Fruit fly (Drosophila melanogaster): ENCODE results near the gene CG42613.

CG42613 gene

DNA sequence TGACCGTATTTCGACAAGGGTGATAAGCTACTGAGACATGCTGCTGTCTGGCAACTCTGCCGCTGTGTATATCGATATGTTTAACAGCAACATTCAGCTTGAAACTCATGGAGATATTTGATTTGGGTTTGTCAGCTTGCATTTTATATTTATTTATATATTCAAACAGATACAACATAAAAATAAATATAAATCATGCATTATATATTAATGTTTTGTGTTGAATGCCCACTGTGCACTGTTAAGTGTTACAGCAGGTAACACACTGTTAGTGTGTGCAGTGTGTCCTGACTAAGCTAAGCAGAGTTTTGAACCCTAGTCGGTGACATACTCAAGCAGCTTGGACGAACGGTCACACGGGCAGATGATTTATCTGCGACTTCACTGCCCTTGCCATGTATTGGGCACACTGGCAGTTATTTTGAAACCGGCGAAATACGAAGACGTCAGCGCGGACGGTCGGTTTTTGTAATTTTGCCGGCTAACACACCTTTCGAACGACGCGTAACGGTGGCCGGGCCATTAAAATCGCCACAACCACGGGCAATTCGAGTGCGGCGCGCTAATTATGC, 54.7 kb downstream of the CG42613 start, which contains the start of the genes snRNP-U1-C and gukh (continued):
- peak; percentile 84 for TF ChIP-seq Adf1 (GFP tag; IDR thresholded peaks at IDR 0.05)
- TF ChIP-seq sens-2 (GFP tag; IDR thresholded peaks at IDR 0.05) = peak; percentile 84
- no peak for TF ChIP-seq pan (optimal IDR thresholded peaks at IDR 0.05)
- TF ChIP-seq pan (GFP tag; optimal IDR thresholded peaks at IDR 0.05 in 1 of 2, IDR thresholded peaks at IDR 0.05 in 1 of 2) = peak in 1 of 2 experiments; percentile 86
- TF ChIP-seq CG14050 (GFP tag; IDR thresholded peaks at IDR 0.05) = peak; percentile 70
- peak; percentile 26 for TF ChIP-seq ems (GFP tag; optimal IDR thresholded peaks at IDR 0.05)
- peak; percentile 25 for TF ChIP-seq CG4854 (GFP tag; optimal IDR thresholded peaks at IDR 0.05)
- TF ChIP-seq Fer3 (tag; optimal IDR thresholded peaks at IDR 0.05) = peak; percentile 86
- peak; percentile 83 for TF ChIP-seq CG12942 (GFP tag; optimal IDR thresholded peaks at IDR 0.05)
- peak; percentile 8 for TF ChIP-seq CG6813 (GFP tag; optimal IDR thresholded peaks at IDR 0.05)
- peak; percentile 69; the same call in 1 of the 3 replicates for TF ChIP-seq CG2199 (GFP tag; IDR thresholded peaks at IDR 0.05)
- peak; percentile 67; the same call in 1 of the 3 replicates for TF ChIP-seq CG11093 (GFP tag; IDR thresholded peaks at IDR 0.05)
- TF ChIP-seq Ptx1 (GFP tag; IDR thresholded peaks at IDR 0.05) = peak; percentile 85
- TF ChIP-seq D19A (tag; optimal IDR thresholded peaks at IDR 0.05) = peak; percentile 57
- peak; percentile 94 for TF ChIP-seq CG32532 (GFP tag; IDR thresholded peaks at IDR 0.05)
- TF ChIP-seq CG4730 (GFP tag; IDR thresholded peaks at IDR 0.05) = peak; percentile 73; the same call in 1 of the 2 replicates
- TF ChIP-seq sqz (GFP tag; optimal IDR thresholded peaks at IDR 0.05) = peak; percentile 45
- TF ChIP-seq zfh1 (GFP tag; IDR thresholded peaks at IDR 0.05) = peak; percentile 87
- peak; percentile 70 for TF ChIP-seq CG4404 (GFP tag; IDR thresholded peaks at IDR 0.05)
- TF ChIP-seq CG8478 (optimal IDR thresholded peaks at IDR 0.05) = no peak
- TF ChIP-seq abd-A (tag; optimal IDR thresholded peaks at IDR 0.05) = peak; percentile 74
- peak; percentile 62 for TF ChIP-seq corto (GFP tag; optimal IDR thresholded peaks at IDR 0.05)
- peak in 1 of 2 experiments; percentile 22 for TF ChIP-seq tll (GFP tag; optimal IDR thresholded peaks at IDR 0.05)
- no peak for TF ChIP-seq pb (GFP tag; optimal IDR thresholded peaks at IDR 0.05)
- TF ChIP-seq CG17328 (GFP tag; IDR thresholded peaks at IDR 0.05) = peak; percentile 89
- TF ChIP-seq org-1 (GFP tag; optimal IDR thresholded peaks at IDR 0.05) = peak; percentile 42
- TF ChIP-seq Bdp1 (GFP tag; optimal IDR thresholded peaks at IDR 0.05) = no peak
- peak; percentile 54 for TF ChIP-seq CG10147 (GFP tag; optimal IDR thresholded peaks at IDR 0.05)
- TF ChIP-seq wek (GFP tag; optimal IDR thresholded peaks at IDR 0.05) = peak; percentile 27
- no peak for TF ChIP-seq fd64A (GFP tag; optimal IDR thresholded peaks at IDR 0.05)
- TF ChIP-seq CG4328 (GFP tag; optimal IDR thresholded peaks at IDR 0.05) = peak; percentile 62
- TF ChIP-seq NFAT (GFP tag; IDR thresholded peaks at IDR 0.05) = peak; percentile 77
- TF ChIP-seq gcm2 (GFP tag; optimal IDR thresholded peaks at IDR 0.05) = peak; percentile 30
- TF ChIP-seq gfzf (GFP tag; optimal IDR thresholded peaks at IDR 0.05) = peak; percentile 97
- peak; percentile 72 for TF ChIP-seq knrl (GFP tag; IDR thresholded peaks at IDR 0.05; ENCODE audit: partially characterized antibody)
- peak; percentile 37 for TF ChIP-seq CG3838 (GFP tag; optimal IDR thresholded peaks at IDR 0.05)
- TF ChIP-seq br (optimal IDR thresholded peaks at IDR 0.05) = no peak
- peak; percentile 11 for TF ChIP-seq CG16863 (GFP tag; optimal IDR thresholded peaks at IDR 0.05)
- peak; percentile 2 for TF ChIP-seq tx (GFP tag; optimal IDR thresholded peaks at IDR 0.05)
- no peak for TF ChIP-seq yki (optimal IDR thresholded peaks at IDR 0.05)
- TF ChIP-seq nerfin-2 (GFP tag; IDR thresholded peaks at IDR 0.05; ENCODE audit: partially characterized antibody) = 0 out of 2 replicates have a peak, but pooled peaks have one; percentile 29
- no peak for TF ChIP-seq ftz-f1 (GFP tag; optimal IDR thresholded peaks at IDR 0.05)
- no peak for TF ChIP-seq Lpt (GFP tag; optimal IDR thresholded peaks at IDR 0.05)
- TF ChIP-seq repo (GFP tag; optimal IDR thresholded peaks at IDR 0.05) = peak; percentile 27
- no peak for TF ChIP-seq eve (GFP tag; optimal IDR thresholded peaks at IDR 0.05)
- TF ChIP-seq phol (tag; optimal IDR thresholded peaks at IDR 0.05) = peak; percentile 79
- TF ChIP-seq ttk (GFP tag; IDR thresholded peaks at IDR 0.05) = peak; percentile 73
- no peak for TF ChIP-seq ara (GFP tag; IDR thresholded peaks at IDR 0.05)
- no peak for TF ChIP-seq CG7786 (GFP tag; optimal IDR thresholded peaks at IDR 0.05)
- peak; percentile 70 for TF ChIP-seq Abd-B (GFP tag; optimal IDR thresholded peaks at IDR 0.05)
- TF ChIP-seq Oli (tag; optimal IDR thresholded peaks at IDR 0.05) = peak; percentile 77
- TF ChIP-seq CG3847 (GFP tag; IDR thresholded peaks at IDR 0.05) = peak; percentile 91
